Fruit fly (Drosophila melanogaster) whole organism, embryonic: ENCODE data around the gene CG4462.
A peak's percentile ranks its signal among the peaks of the same experiment; 100 is the strongest.

Source experiments
- Atf6 ChIP-seq: fragments of 200-800 bp; sonication (Bioruptor generic); IDR thresholded peaks from 2 replicates; pipeline ENCODE4 v1.3.6; 2022; ENCODE audit warnings: missing biosample characterization, missing genetic modification characterization
- CG10209 ChIP-seq: fragments of 200-800 bp; sonication (Bioruptor generic); optimal IDR thresholded peaks from 3 replicates; lab custom pipeline; 2017; ENCODE audit warnings: missing biosample characterization, mild to moderate bottlenecking, missing genetic modification characterization, missing genetic modification reagents
- CG10267 ChIP-seq: fragments of 200-800 bp; sonication (Bioruptor generic); optimal IDR thresholded peaks from 2 replicates; lab custom pipeline; 2018; ENCODE audit warnings: missing biosample characterization, mild to moderate bottlenecking, missing genetic modification characterization, moderate library complexity
- CG10321 ChIP-seq: fragments of 200-800 bp; sonication (Bioruptor generic); IDR thresholded peaks from 2 replicates; pipeline ENCODE4 v1.3.6; 2022; ENCODE audit warnings: missing biosample characterization, missing genetic modification characterization
- CG10654 ChIP-seq: fragments of 200-800 bp; sonication (Bioruptor generic); optimal IDR thresholded peaks from 2 replicates; lab custom pipeline; 2016; ENCODE audit warnings: missing biosample characterization, missing genetic modification characterization
- CG10979 ChIP-seq: fragments of 200-800 bp; sonication (Bioruptor generic); optimal IDR thresholded peaks from 2 replicates; lab custom pipeline; 2018; ENCODE audit warnings: missing biosample characterization, mild to moderate bottlenecking, missing genetic modification characterization, moderate library complexity
- CG11247 ChIP-seq: fragments of 200-800 bp; sonication (Bioruptor generic); IDR thresholded peaks from 2 replicates; pipeline ENCODE4 v1.3.6; 2022; ENCODE audit warnings: missing biosample characterization, missing genetic modification characterization
- CG13424 ChIP-seq: fragments of 200-800 bp; sonication (Bioruptor generic); optimal IDR thresholded peaks from 2 replicates; lab custom pipeline; 2019; ENCODE audit warnings: missing biosample characterization, mild to moderate bottlenecking, missing genetic modification characterization, moderate library complexity
- CG15269 ChIP-seq: fragments of 200-800 bp; sonication (Bioruptor generic); optimal IDR thresholded peaks from 2 replicates; lab custom pipeline; 2018; ENCODE audit warnings: missing biosample characterization, mild to moderate bottlenecking, missing genetic modification characterization, moderate library complexity
- CG17359 ChIP-seq: fragments of 200-800 bp; sonication (Bioruptor generic); optimal IDR thresholded peaks from 3 replicates; lab custom pipeline; 2018; ENCODE audit warnings: missing biosample characterization, mild to moderate bottlenecking, missing genetic modification characterization, moderate library complexity
- CG17612 ChIP-seq: fragments of 200-800 bp; sonication (Bioruptor generic); IDR thresholded peaks from 2 replicates; pipeline ENCODE4 v1.3.6; 2022; ENCODE audit warnings: missing biosample characterization, missing genetic modification characterization
- CG18262 ChIP-seq: fragments of 200-800 bp; optimal IDR thresholded peaks from 3 replicates; lab custom pipeline; 2019; ENCODE audit warnings: missing biosample characterization, mild to moderate bottlenecking, missing genetic modification characterization, moderate library complexity
- CG1832 ChIP-seq: fragments of 200-800 bp; sonication (Bioruptor generic); optimal IDR thresholded peaks from 2 replicates; lab custom pipeline; 2017; ENCODE audit warnings: missing biosample characterization, mild to moderate bottlenecking, missing genetic modification characterization, inconsistent platforms
- CG2120 ChIP-seq: fragments of 200-800 bp; sonication (Bioruptor generic); optimal IDR thresholded peaks from 3 replicates; lab custom pipeline; 2016; ENCODE audit warnings: missing biosample characterization, missing genetic modification characterization
- CG2678 ChIP-seq: fragments of 200-800 bp; sonication (Bioruptor generic); optimal IDR thresholded peaks from 3 replicates; lab custom pipeline; 2019; ENCODE audit warnings: missing biosample characterization, mild to moderate bottlenecking, missing genetic modification characterization, moderate library complexity
- CG32532 ChIP-seq: fragments of 200-800 bp; sonication (Bioruptor generic); IDR thresholded peaks from 2 replicates; pipeline ENCODE4 v1.3.6; 2022; ENCODE audit warnings: missing biosample characterization, missing genetic modification characterization
- CG34376 ChIP-seq: fragments of 200-800 bp; sonication (Bioruptor generic); optimal IDR thresholded peaks from 2 replicates; lab custom pipeline; 2018; ENCODE audit warnings: missing biosample characterization, mild to moderate bottlenecking, missing genetic modification characterization
- CG5953 ChIP-seq: fragments of 200-800 bp; sonication (Bioruptor generic); IDR thresholded peaks from 2 replicates; pipeline ENCODE4 v1.3.6; 2022; ENCODE audit warnings: missing biosample characterization, missing genetic modification characterization
- CG7963 ChIP-seq: fragments of 200-800 bp; sonication (Bioruptor generic); IDR thresholded peaks from 3 replicates; pipeline ENCODE4 v1.3.6; 2022; ENCODE audit warnings: missing biosample characterization, missing genetic modification characterization; ENCODE audit not compliant: partially characterized antibody
- CG8388 ChIP-seq: fragments of 200-800 bp; sonication (Bioruptor generic); optimal IDR thresholded peaks from 2 replicates; lab custom pipeline; 2019; ENCODE audit warnings: missing biosample characterization, mild to moderate bottlenecking, missing genetic modification characterization, moderate library complexity
- CG8765 ChIP-seq: fragments of 200-800 bp; sonication (Bioruptor generic); IDR thresholded peaks from 2 replicates; pipeline ENCODE4 v1.3.6; 2022; ENCODE audit warnings: missing biosample characterization, missing genetic modification characterization
- CG9727 ChIP-seq: fragments of 200-800 bp; sonication (Bioruptor generic); optimal IDR thresholded peaks from 3 replicates; lab custom pipeline; 2017; ENCODE audit warnings: missing biosample characterization, mild to moderate bottlenecking, missing genetic modification characterization
- Dek ChIP-seq: fragments of 200-800 bp; sonication (Bioruptor generic); optimal IDR thresholded peaks from 3 replicates; lab custom pipeline; 2019; ENCODE audit warnings: missing biosample characterization, mild to moderate bottlenecking, missing genetic modification characterization, moderate library complexity
- Doc2 ChIP-seq: fragments of 200-800 bp; sonication (Bioruptor generic); IDR thresholded peaks from 2 replicates; pipeline ENCODE4 v1.3.6; 2022; ENCODE audit warnings: missing biosample characterization, missing genetic modification characterization
- Fer2 ChIP-seq: fragments of 200-800 bp; sonication (Bioruptor generic); optimal IDR thresholded peaks from 2 replicates; lab custom pipeline; 2018; ENCODE audit warnings: missing biosample characterization, mild to moderate bottlenecking, missing genetic modification characterization, moderate library complexity
- HLH54F ChIP-seq: fragments of 200-800 bp; sonication (Bioruptor generic); optimal IDR thresholded peaks from 3 replicates; lab custom pipeline; 2016; ENCODE audit warnings: missing biosample characterization, missing genetic modification characterization
- HLHmδ ChIP-seq: fragments of 200-800 bp; sonication (Bioruptor generic); optimal IDR thresholded peaks from 2 replicates; lab custom pipeline; 2018; ENCODE audit warnings: missing biosample characterization, mild to moderate bottlenecking, missing genetic modification characterization, moderate library complexity
- Hmr ChIP-seq: fragments of 200-800 bp; sonication (Bioruptor generic); optimal IDR thresholded peaks from 3 replicates; lab custom pipeline; 2017; ENCODE audit warnings: mild to moderate bottlenecking, missing biosample characterization, missing genetic modification reagents, missing genetic modification characterization
- Mrtf ChIP-seq: fragments of 200-800 bp; sonication (Bioruptor generic); IDR thresholded peaks from 3 replicates; pipeline ENCODE4 v1.3.6; 2022; ENCODE audit warnings: missing biosample characterization, missing genetic modification characterization
- NC2β ChIP-seq: fragments of 200-800 bp; sonication (Bioruptor generic); optimal IDR thresholded peaks from 2 replicates; lab custom pipeline; 2016; ENCODE audit warnings: missing biosample characterization, missing genetic modification characterization
- Sox102F ChIP-seq: fragments of 200-800 bp; sonication (Bioruptor generic); optimal IDR thresholded peaks from 2 replicates; lab custom pipeline; 2018; ENCODE audit warnings: missing biosample characterization, mild to moderate bottlenecking, missing genetic modification characterization, moderate library complexity
- Sry-β ChIP-seq: fragments of 200-800 bp; sonication (Bioruptor generic); optimal IDR thresholded peaks from 2 replicates; lab custom pipeline; 2018; ENCODE audit warnings: missing biosample characterization, mild to moderate bottlenecking, missing genetic modification characterization, moderate library complexity
- Xrp1 ChIP-seq: fragments of 200-800 bp; sonication (Bioruptor generic); IDR thresholded peaks from 2 replicates; pipeline ENCODE4 v1.3.6; 2022; ENCODE audit warnings: missing biosample characterization, missing genetic modification characterization
- YL-1 ChIP-seq: fragments of 200-800 bp; sonication (Bioruptor generic); optimal IDR thresholded peaks from 3 replicates; lab custom pipeline; 2017; ENCODE audit warnings: missing biosample characterization, mild to moderate bottlenecking, missing genetic modification characterization
- bsh ChIP-seq, 2 experiments: fragments of 200-800 bp; sonication (Bioruptor generic); optimal IDR thresholded peaks; 2 replicates each; lab custom pipeline; 2017 to 2018; ENCODE audit warnings: mild to moderate bottlenecking in 2 of 2, missing biosample characterization in 2 of 2, missing genetic modification characterization in 2 of 2, moderate library complexity in 1 of 2
- ci ChIP-seq: fragments of 200-800 bp; sonication (Bioruptor generic); IDR thresholded peaks from 3 replicates; pipeline ENCODE4 v1.3.6; 2022; ENCODE audit warnings: missing biosample characterization, missing genetic modification characterization
- dmrt99B ChIP-seq: fragments of 200-800 bp; sonication (Bioruptor generic); optimal IDR thresholded peaks from 2 replicates; lab custom pipeline; 2018; ENCODE audit warnings: missing biosample characterization, mild to moderate bottlenecking, missing genetic modification characterization, moderate library complexity
- fd3F ChIP-seq: fragments of 200-800 bp; sonication (Bioruptor generic); optimal IDR thresholded peaks from 2 replicates; lab custom pipeline; 2018; ENCODE audit warnings: missing biosample characterization, mild to moderate bottlenecking, missing genetic modification characterization, moderate library complexity
- hth ChIP-seq: fragments of >200 bp; optimal IDR thresholded peaks from 2 replicates; lab custom pipeline; 2017; ENCODE audit warnings: inconsistent platforms
- ken ChIP-seq: fragments of 200-800 bp; sonication (Bioruptor generic); IDR thresholded peaks from 3 replicates; pipeline ENCODE4 v1.3.6; 2022; ENCODE audit warnings: missing biosample characterization, missing genetic modification characterization
- nerfin-1 ChIP-seq: fragments of 200-800 bp; sonication (Bioruptor generic); optimal IDR thresholded peaks from 3 replicates; lab custom pipeline; 2019; ENCODE audit warnings: missing biosample characterization, mild to moderate bottlenecking, missing genetic modification characterization, moderate library complexity
- onecut ChIP-seq: fragments of 200-800 bp; sonication (Bioruptor generic); IDR thresholded peaks from 2 replicates; pipeline ENCODE4 v1.3.6; 2022; ENCODE audit warnings: missing biosample characterization, missing genetic modification characterization
- peb ChIP-seq: fragments of 200-800 bp; sonication (Bioruptor generic); IDR thresholded peaks from 2 replicates; pipeline ENCODE4 v1.3.6; 2022; ENCODE audit warnings: missing biosample characterization, missing genetic modification characterization
- ssp ChIP-seq: fragments of 200-800 bp; sonication (Bioruptor generic); IDR thresholded peaks from 2 replicates; pipeline ENCODE4 v1.3.6; 2022; ENCODE audit warnings: missing biosample characterization, missing genetic modification characterization
- stc ChIP-seq: fragments of 200-800 bp; sonication (Bioruptor generic); IDR thresholded peaks from 2 replicates; pipeline ENCODE4 v1.3.6; 2022; ENCODE audit warnings: missing biosample characterization, missing genetic modification characterization
- tgo ChIP-seq: fragments of 200-800 bp; sonication (Bioruptor generic); IDR thresholded peaks from 3 replicates; pipeline ENCODE4 v1.3.6; 2022; ENCODE audit warnings: missing biosample characterization, missing genetic modification characterization
- trem ChIP-seq: fragments of 200-800 bp; optimal IDR thresholded peaks from 3 replicates; lab custom pipeline; 2019; ENCODE audit warnings: missing biosample characterization, mild to moderate bottlenecking, missing genetic modification characterization, moderate library complexity
- vnd ChIP-seq: fragments of 200-800 bp; sonication (Bioruptor generic); IDR thresholded peaks from 3 replicates; pipeline ENCODE4 v1.3.6; 2022; ENCODE audit warnings: missing biosample characterization, missing genetic modification characterization; ENCODE audit not compliant: partially characterized antibody

CG4462 gene

dm6 chr3R:19875118-19875887 is 49.9 kb downstream of the CG4462 start, which contains the start of gene Mrp5:
Mrp5 (minus strand) TSS chr3R:19875678.
- no peak for TF ChIP-seq trem (tag; lab: Kevin White, UChicago)
- peak; percentile 45 for TF ChIP-seq dmrt99B
- TF ChIP-seq CG10209: peak; percentile 4
- TF ChIP-seq stc (GFP tag; lab: Robert Waterston, UW): peak; percentile 30; the same call in 1 of the 2 replicates
- peak; percentile 59; the same call in 1 of the 2 replicates for TF ChIP-seq CG11247 (GFP tag; lab: Robert Waterston, UW)
- TF ChIP-seq CG7963 (GFP tag; lab: Robert Waterston, UW): no peak
- TF ChIP-seq YL-1 (GFP tag; lab: Kevin White, UChicago): no peak
- peak; percentile 21 to 35 for TF ChIP-seq bsh (GFP tag; optimal IDR thresholded peaks at IDR 0.05; lab: Kevin White, UChicago)
- no peak for TF ChIP-seq hth
- TF ChIP-seq Doc2 (GFP tag; lab: Robert Waterston, UW): no peak
- TF ChIP-seq CG10267 (tag; lab: Kevin White, UChicago): peak; percentile 40
- peak; percentile 36 for TF ChIP-seq Sox102F (GFP tag; lab: Kevin White, UChicago)
- peak; percentile 10 for TF ChIP-seq Fer2 (tag; lab: Kevin White, UChicago)
- TF ChIP-seq NC2β (GFP tag; lab: Kevin White, UChicago): no peak
- TF ChIP-seq CG18262 (tag; lab: Kevin White, UChicago): peak; percentile 31
- TF ChIP-seq CG2120 (GFP tag; lab: Kevin White, UChicago): peak; percentile 42
- 0 out of 2 replicates have a peak, but pooled peaks have one; percentile 33 for TF ChIP-seq CG10321 (GFP tag; lab: Robert Waterston, UW)
- peak; percentile 63 for TF ChIP-seq tgo (GFP tag; lab: Robert Waterston, UW)
- peak; percentile 9 for TF ChIP-seq fd3F
- TF ChIP-seq CG2678 (tag; lab: Kevin White, UChicago): peak; percentile 40
- TF ChIP-seq Atf6: peak; percentile 15; the same call in 1 of the 2 replicates
- no peak for TF ChIP-seq CG9727 (GFP tag; lab: Kevin White, UChicago)
- peak; percentile 41 for TF ChIP-seq CG15269 (tag; lab: Kevin White, UChicago)
- no peak for TF ChIP-seq vnd
- TF ChIP-seq ssp (GFP tag; lab: Robert Waterston, UW): peak; percentile 44
- TF ChIP-seq CG17359: peak; percentile 48
- TF ChIP-seq Hmr (GFP tag; lab: Kevin White, UChicago): peak; percentile 52
- peak; percentile 20 for TF ChIP-seq CG10979 (tag; lab: Kevin White, UChicago)
- no peak for TF ChIP-seq Sry-β (GFP tag; lab: Kevin White, UChicago)
- peak; percentile 77 for TF ChIP-seq HLHmδ
- peak; percentile 64 for TF ChIP-seq Xrp1 (GFP tag; lab: Robert Waterston, UW)
- peak; percentile 14 for TF ChIP-seq CG10654 (GFP tag; lab: Kevin White, UChicago)
- TF ChIP-seq CG17612: no peak
- TF ChIP-seq CG8765: 0 out of 2 replicates have a peak, but pooled peaks have one; percentile 35
- TF ChIP-seq onecut: peak; percentile 75
- TF ChIP-seq peb: 0 out of 2 replicates have a peak, but pooled peaks have one; percentile 12
- no peak for TF ChIP-seq nerfin-1 (tag; lab: Kevin White, UChicago)
- peak; percentile 62 for TF ChIP-seq CG5953 (GFP tag; lab: Robert Waterston, UW)
- TF ChIP-seq CG32532 (GFP tag; lab: Robert Waterston, UW): peak; percentile 72
- peak; percentile 48; the same call in 1 of the 3 replicates for TF ChIP-seq ken
- TF ChIP-seq CG1832 (GFP tag; lab: Kevin White, UChicago): no peak
- TF ChIP-seq CG8388 (GFP tag; lab: Kevin White, UChicago): peak; percentile 98
- TF ChIP-seq CG34376: peak; percentile 45
- peak; percentile 26 for TF ChIP-seq CG13424 (tag; lab: Kevin White, UChicago)
- peak; percentile 19 for TF ChIP-seq Dek (tag; lab: Kevin White, UChicago)
- TF ChIP-seq HLH54F (GFP tag; lab: Kevin White, UChicago): no peak
- TF ChIP-seq Mrtf (GFP tag; lab: Robert Waterston, UW): peak; percentile 36; the same call in 2 of the 3 replicates
- peak; percentile 76 for TF ChIP-seq ci (GFP tag; lab: Robert Waterston, UW)
